Worm (Caenorhabditis elegans) whole organism, L4 larva: ENCODE data around the gene B0252.11.
A peak's percentile ranks its signal among the peaks of the same experiment; 100 is the strongest.

Source experiments
- R02D3.7 ChIP-seq: fragments of 150-350 bp; sonication (generic microtip); optimal IDR thresholded peaks from 3 replicates; lab custom pipeline; 2014; ENCODE audit warnings: missing biosample characterization, missing genetic modification characterization
- ZK546.5 ChIP-seq, 2 experiments: sonication (generic microtip); optimal IDR thresholded peaks; 2 replicates each; lab custom pipeline; 2017; ENCODE audit warnings: missing biosample characterization in 2 of 2, missing genetic modification characterization in 2 of 2
- aly-2 ChIP-seq: sonication (generic microtip); optimal IDR thresholded peaks from 2 replicates; lab custom pipeline; 2018; ENCODE audit warnings: missing biosample characterization, missing genetic modification characterization
- daf-12 ChIP-seq: fragments of 150-350 bp; optimal IDR thresholded peaks from 2 replicates; lab custom pipeline; 2014; ENCODE audit warnings: missing biosample characterization, missing genetic modification reagents, missing genetic modification characterization
- daf-8 ChIP-seq: fragments of 200-800 bp; sonication (Bioruptor generic); IDR thresholded peaks from 2 replicates; pipeline ENCODE4 v1.3.6; 2022; ENCODE audit warnings: missing genetic modification characterization, missing compliant biosample characterization
- fkh-10 ChIP-seq: fragments of 150-350 bp; optimal IDR thresholded peaks from 2 replicates; lab custom pipeline; 2014; ENCODE audit warnings: missing biosample characterization, missing genetic modification reagents, missing genetic modification characterization
- fos-1 ChIP-seq: fragments of 150-350 bp; optimal IDR thresholded peaks from 2 replicates; lab custom pipeline; 2014; ENCODE audit warnings: missing biosample characterization, missing genetic modification characterization
- jun-1 ChIP-seq: fragments of 150-350 bp; optimal IDR thresholded peaks from 2 replicates; lab custom pipeline; 2014; ENCODE audit warnings: missing biosample characterization, missing genetic modification reagents, missing genetic modification characterization
- lin-13 ChIP-seq: fragments of 150-350 bp; optimal IDR thresholded peaks from 2 replicates; lab custom pipeline; 2014; ENCODE audit warnings: missing biosample characterization, missing genetic modification reagents, missing genetic modification characterization
- nhr-11 ChIP-seq: fragments of 150-350 bp; optimal IDR thresholded peaks from 2 replicates; lab custom pipeline; 2014; ENCODE audit warnings: missing biosample characterization, missing genetic modification characterization
- nhr-28 ChIP-seq: fragments of 150-350 bp; optimal IDR thresholded peaks from 2 replicates; lab custom pipeline; 2014; ENCODE audit warnings: missing biosample characterization, missing genetic modification characterization
- snpc-1.2 ChIP-seq: fragments of 200-800 bp; sonication (Bioruptor generic); IDR thresholded peaks from 2 replicates; pipeline ENCODE4 v1.3.6; 2022; ENCODE audit warnings: missing genetic modification reagents, missing genetic modification characterization, missing compliant biosample characterization
- unc-39 ChIP-seq: sonication (generic microtip); optimal IDR thresholded peaks from 2 replicates; lab custom pipeline; 2017; ENCODE audit warnings: missing biosample characterization, missing genetic modification characterization
- unc-62 ChIP-seq, 3 experiments: fragments of 150-350 bp in 1 of 3; sonication (generic microtip); optimal IDR thresholded peaks in 2 of 3; peaks in 1 of 3; 1 replicate in 1 of 3; 2 replicates in 2 of 3; lab custom pipeline; 2014 to 2017; ENCODE audit warnings: missing biosample characterization in 3 of 3, missing genetic modification characterization in 3 of 3, missing genetic modification reagents in 3 of 3, missing genotype in 1 of 3

ce11 chrII:6936528-6936927 is 18.9 kb upstream of the B0252.11 start:
- TF ChIP-seq nhr-28 (tag; lab: Kevin White, UChicago) (peak; percentile 23), unc-39 (tag; lab: Kevin White, UChicago) (no peak), snpc-1.2 (no peak), aly-2 (tag; lab: Kevin White, UChicago) (no peak), ZK546.5 (tag; optimal IDR thresholded peaks at IDR 0.05; lab: Kevin White, UChicago) (no peak), jun-1 (tag; lab: Kevin White, UChicago) (no peak), fos-1 (tag; lab: Kevin White, UChicago) (no peak), nhr-11 (no peak), daf-8 (GFP tag; lab: Robert Waterston, UW) (no peak), daf-12 (tag; lab: Kevin White, UChicago) (no peak), fkh-10 (GFP tag; lab: Kevin White, UChicago) (no peak), R02D3.7 (tag; lab: Kevin White, UChicago) (no peak), lin-13 (GFP tag; lab: Kevin White, UChicago) (no peak), unc-62 (GFP tag; optimal IDR thresholded peaks at IDR 0.05 in 1 of 2; lab: Kevin White, UChicago) (peak in 1 of 2 experiments; percentile 37), unc-62 (tag; optimal IDR thresholded peaks at IDR 0.05; lab: Kevin White, UChicago) (no peak)
